Fruit fly (Drosophila melanogaster) whole organism, prepupa: ENCODE data around the gene Lcp65Ad.

Source experiments
- CG10669 ChIP-seq: fragments of 200-800 bp; sonication (Bioruptor generic); optimal IDR thresholded peaks from 3 replicates; lab custom pipeline; 2018; ENCODE audit warnings: missing biosample characterization, mild to moderate bottlenecking, missing genetic modification characterization, moderate library complexity
- CG11902 ChIP-seq: fragments of 200-800 bp; sonication (Bioruptor generic); optimal IDR thresholded peaks from 3 replicates; lab custom pipeline; 2016; ENCODE audit warnings: missing biosample characterization, missing genetic modification characterization
- CG15336 ChIP-seq: fragments of 200-800 bp; sonication (Bioruptor generic); IDR thresholded peaks from 2 replicates; pipeline ENCODE4 v1.3.6; 2022; ENCODE audit warnings: missing biosample characterization, missing genetic modification characterization
- CG9139 ChIP-seq: fragments of 200-800 bp; sonication (Bioruptor generic); optimal IDR thresholded peaks from 3 replicates; lab custom pipeline; 2017; ENCODE audit warnings: missing biosample characterization, mild to moderate bottlenecking, missing genetic modification characterization
- esn ChIP-seq: fragments of 200-800 bp; sonication (Bioruptor generic); optimal IDR thresholded peaks from 2 replicates; lab custom pipeline; 2016; ENCODE audit warnings: missing biosample characterization, mild to moderate bottlenecking, missing genetic modification characterization, moderate library complexity

DNA sequence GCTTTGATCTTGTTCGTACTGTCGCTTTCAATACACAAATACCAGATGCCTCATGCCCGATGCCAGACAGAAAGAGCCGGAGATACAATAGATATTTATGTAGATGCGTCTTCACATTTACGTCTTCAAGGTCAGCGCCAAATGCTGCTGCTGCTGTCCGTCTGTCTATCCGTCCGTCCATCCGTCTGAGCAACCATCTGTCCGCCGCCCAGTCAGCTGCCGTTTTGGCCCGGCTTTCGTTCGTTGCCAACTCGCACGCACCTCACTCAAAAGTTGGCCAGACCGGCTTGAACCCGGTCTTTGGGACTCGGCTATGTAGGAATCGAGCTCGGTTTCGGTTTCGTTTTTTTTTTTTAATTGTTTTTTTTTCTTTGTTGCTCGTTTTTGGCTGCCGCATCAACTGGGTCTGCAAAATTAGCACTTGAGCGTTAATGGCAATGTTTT lies 11.8 kb downstream of the Lcp65Ad start:
- TF ChIP-seq CG15336 (GFP tag; lab: Robert Waterston, UW) (peak; percentile 65), CG11902 (no peak), CG10669 (GFP tag; lab: Kevin White, UChicago) (peak; percentile 25), CG9139 (GFP tag; lab: Kevin White, UChicago) (peak; percentile 88), esn (no peak)
